Fruit fly (Drosophila melanogaster): ENCODE results near the gene lobo.

DNA sequence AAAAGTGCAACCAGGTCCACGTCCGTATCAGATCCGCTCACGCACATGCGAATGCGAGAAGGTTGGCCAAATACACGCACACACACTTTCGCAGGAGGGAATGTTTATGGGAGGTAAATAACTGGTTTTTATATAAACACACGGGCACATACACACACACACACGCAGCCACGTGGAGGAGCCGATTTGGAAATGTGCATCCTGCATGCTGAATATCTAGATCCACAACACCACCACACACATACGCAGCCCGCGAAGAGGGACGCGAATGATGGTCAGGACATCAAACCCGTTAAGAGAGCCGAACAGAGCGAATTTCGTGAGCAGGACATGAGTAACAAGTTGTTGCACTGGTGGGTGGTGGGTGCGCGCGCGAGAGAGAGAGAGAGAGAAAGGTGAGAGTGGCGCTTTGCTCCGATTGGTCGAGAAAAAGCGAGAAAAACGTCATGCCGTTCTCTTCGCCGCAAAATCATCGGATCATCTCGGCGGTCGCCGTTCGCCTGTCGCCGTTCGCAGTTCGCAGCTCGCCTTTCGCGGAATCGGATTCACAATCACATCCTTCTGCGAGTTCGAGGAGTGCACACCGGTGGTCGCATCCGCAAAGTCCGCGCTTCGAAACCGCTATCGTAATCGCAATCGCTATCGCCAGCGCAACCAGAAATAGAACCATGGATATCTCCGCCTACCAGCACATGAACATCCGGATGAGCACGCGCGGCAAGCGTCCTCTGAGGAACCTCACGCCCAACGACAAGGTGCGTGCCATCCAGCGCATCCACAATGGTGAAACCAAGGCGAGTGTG is 55.8 kb downstream of the lobo start, which contains the start of gene danr:
- TF ChIP-seq Snoo (tag; optimal IDR thresholded peaks at IDR 0.05) = no peak
- no peak for TF ChIP-seq rn (GFP tag; IDR thresholded peaks at IDR 0.05)
- no peak for TF ChIP-seq CG14655 (GFP tag; optimal IDR thresholded peaks at IDR 0.05)
- TF ChIP-seq CG13204 (GFP tag; optimal IDR thresholded peaks at IDR 0.05) = no peak
- TF ChIP-seq CG8159 (tag; optimal IDR thresholded peaks at IDR 0.05) = no peak
- TF ChIP-seq gl (tag; optimal IDR thresholded peaks at IDR 0.05) = no peak
- no peak for TF ChIP-seq CG9948 (tag; optimal IDR thresholded peaks at IDR 0.05)
- no peak for TF ChIP-seq CG17806 (tag; optimal IDR thresholded peaks at IDR 0.05)
- no peak for TF ChIP-seq fd96Ca (GFP tag; IDR thresholded peaks at IDR 0.05)
- no peak for TF ChIP-seq D1 (tag; optimal IDR thresholded peaks at IDR 0.05)
